Fruit fly (Drosophila melanogaster): Measurements from ENCODE around the gene CG5050.

- TF ChIP-seq eg (GFP tag; IDR thresholded peaks at IDR 0.05) (no peak), CG16779 (tag; optimal IDR thresholded peaks at IDR 0.05) (no peak), CG34406 (GFP tag; optimal IDR thresholded peaks at IDR 0.05) (no peak), fd59A (GFP tag; optimal IDR thresholded peaks at IDR 0.05) (no peak), CG3919 (GFP tag; optimal IDR thresholded peaks at IDR 0.05) (no peak), Lpt (GFP tag; optimal IDR thresholded peaks at IDR 0.05) (no peak), achi (GFP tag; optimal IDR thresholded peaks at IDR 0.05) (no peak), CG6163 (GFP tag; IDR thresholded peaks at IDR 0.05) (no peak), vri (GFP tag; optimal IDR thresholded peaks at IDR 0.05) (no peak), CG6808 (GFP tag; optimal IDR thresholded peaks at IDR 0.05) (no peak), CG6792 (GFP tag; optimal IDR thresholded peaks at IDR 0.05) (no peak), Sox15 (GFP tag; optimal IDR thresholded peaks at IDR 0.05) (no peak), topi (GFP tag; optimal IDR thresholded peaks at IDR 0.05) (no peak), CG31627 (GFP tag; optimal IDR thresholded peaks at IDR 0.05) (no peak)
These were observed 5.2 kb downstream of the CG5050 start, which contains the start of gene CG18563 for dm6 chr2L:17457944-17458343.

Measured in whole organism, prepupa.